Fruit fly (Drosophila melanogaster): ENCODE data around the gene SNF4Agamma.

Gene SNF4Agamma

DNA sequence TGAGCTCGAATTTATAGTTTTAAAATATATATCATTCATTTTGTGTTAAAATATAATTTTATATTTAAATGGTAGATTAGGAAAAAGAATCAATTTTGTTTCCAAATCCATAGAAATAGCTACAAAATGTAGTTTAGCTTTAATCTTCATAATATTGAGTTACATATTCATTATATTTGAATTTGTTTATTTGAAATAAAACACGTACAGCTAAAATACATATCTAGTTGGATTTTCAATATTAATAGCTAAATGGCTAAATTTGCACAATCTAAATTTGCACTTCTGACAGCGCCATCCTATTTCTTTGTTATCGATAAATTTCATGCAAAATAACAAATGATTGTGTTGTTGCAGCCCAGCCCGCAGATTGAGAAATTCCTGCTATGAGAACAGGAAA lies 6.6 kb upstream of the SNF4Agamma start, which contains the start of gene Usp8 (continued):
- peak; percentile 39 for TF ChIP-seq CG10979 (tag; optimal IDR thresholded peaks at IDR 0.05)
- no peak for TF ChIP-seq Bdp1 (GFP tag; optimal IDR thresholded peaks at IDR 0.05)
- TF ChIP-seq CG12391 (tag; optimal IDR thresholded peaks at IDR 0.05) = peak; percentile 76
- peak; percentile 38 for TF ChIP-seq trem (tag; optimal IDR thresholded peaks at IDR 0.05)
- TF ChIP-seq CG6791 (GFP tag; IDR thresholded peaks at IDR 0.05; ENCODE audit: partially characterized antibody) = no peak
- TF ChIP-seq vfl (GFP tag; optimal IDR thresholded peaks at IDR 0.05) = no peak
- peak in 1 of 2 experiments; percentile 74 for TF ChIP-seq crp (GFP tag; optimal IDR thresholded peaks at IDR 0.05)
- no peak for TF ChIP-seq Rx (GFP tag; IDR thresholded peaks at IDR 0.05)
- no peak for TF ChIP-seq CG6813 (GFP tag; optimal IDR thresholded peaks at IDR 0.05)
- peak; percentile 44 for TF ChIP-seq Ssrp (tag; optimal IDR thresholded peaks at IDR 0.05)
- TF ChIP-seq pzg (GFP tag; optimal IDR thresholded peaks at IDR 0.05) = peak; percentile 24
- TF ChIP-seq CG15514 (GFP tag; optimal IDR thresholded peaks at IDR 0.05) = no peak
- TF ChIP-seq nom (GFP tag; optimal IDR thresholded peaks at IDR 0.05) = no peak
- TF ChIP-seq CG13775 (GFP tag; optimal IDR thresholded peaks at IDR 0.05) = peak; percentile 62
- peak; percentile 37 for TF ChIP-seq CG15696 (tag; optimal IDR thresholded peaks at IDR 0.05)
- TF ChIP-seq CG9932 (GFP tag; IDR thresholded peaks at IDR 0.05) = peak; percentile 46; the same call in 1 of the 2 replicates
- no peak for TF ChIP-seq tgo (GFP tag; IDR thresholded peaks at IDR 0.05)
- TF ChIP-seq CG9817 (tag; optimal IDR thresholded peaks at IDR 0.05) = peak; percentile 24
- TF ChIP-seq lilli (GFP tag; optimal IDR thresholded peaks at IDR 0.05) = peak; percentile 18
- TF ChIP-seq CG13424 (tag; optimal IDR thresholded peaks at IDR 0.05) = peak; percentile 62
- no peak for TF ChIP-seq Bgb (GFP tag; IDR thresholded peaks at IDR 0.05; ENCODE audit: partially characterized antibody)
- peak; percentile 95 for TF ChIP-seq Sry-β (GFP tag; optimal IDR thresholded peaks at IDR 0.05)
- TF ChIP-seq CG8924 (tag; optimal IDR thresholded peaks at IDR 0.05) = peak; percentile 70
- TF ChIP-seq Ptx1 (GFP tag; IDR thresholded peaks at IDR 0.05) = peak; percentile 25; the same call in 1 of the 2 replicates
- peak; percentile 50 for TF ChIP-seq CG10267 (tag; optimal IDR thresholded peaks at IDR 0.05)
- TF ChIP-seq CG12104 (GFP tag; optimal IDR thresholded peaks at IDR 0.05) = peak; percentile 25
- TF ChIP-seq CG1603 (tag; optimal IDR thresholded peaks at IDR 0.05) = peak; percentile 44
- TF ChIP-seq CoRest (tag; optimal IDR thresholded peaks at IDR 0.05) = peak; percentile 68
- TF ChIP-seq peb (GFP tag; IDR thresholded peaks at IDR 0.05) = no peak
- TF ChIP-seq zen2 (GFP tag; IDR thresholded peaks at IDR 0.05; ENCODE audit: partially characterized antibody) = no peak
- peak; percentile 54 for TF ChIP-seq Nf-YC (tag; optimal IDR thresholded peaks at IDR 0.05)
- TF ChIP-seq CG30020 (tag; optimal IDR thresholded peaks at IDR 0.05) = peak; percentile 64
- peak; percentile 39 for TF ChIP-seq CG18764 (GFP tag; optimal IDR thresholded peaks at IDR 0.05)
- TF ChIP-seq nmo (GFP tag; optimal IDR thresholded peaks at IDR 0.05) = peak; percentile 65
- TF ChIP-seq CG18619 (GFP tag; optimal IDR thresholded peaks at IDR 0.05) = peak; percentile 8
- TF ChIP-seq grau (tag; optimal IDR thresholded peaks at IDR 0.05) = peak; percentile 55
- no peak for TF ChIP-seq usp (GFP tag; optimal IDR thresholded peaks at IDR 0.05)
- peak; percentile 74 for TF ChIP-seq CG2116 (GFP tag; optimal IDR thresholded peaks at IDR 0.05)
- no peak for TF ChIP-seq gem (tag; optimal IDR thresholded peaks at IDR 0.05)
- peak; percentile 11 for TF ChIP-seq Oli (tag; optimal IDR thresholded peaks at IDR 0.05)
- no peak for TF ChIP-seq al (GFP tag; IDR thresholded peaks at IDR 0.05)
- peak in 1 of 2 experiments; percentile 26 for TF ChIP-seq insv (GFP tag; optimal IDR thresholded peaks at IDR 0.05)
- TF ChIP-seq Dek (tag; optimal IDR thresholded peaks at IDR 0.05) = peak; percentile 45
- peak; percentile 8 for TF ChIP-seq PHDP (tag; optimal IDR thresholded peaks at IDR 0.05)
- peak; percentile 33 for TF ChIP-seq Med (GFP tag)
- peak in 1 of 3 experiments; percentile 63 for TF ChIP-seq lola (GFP tag; optimal IDR thresholded peaks at IDR 0.05)
- TF ChIP-seq ase (GFP tag; IDR thresholded peaks at IDR 0.05) = 0 out of 3 replicates have a peak, but pooled peaks have one; percentile 10
- peak; percentile 15 for TF ChIP-seq CG10654 (GFP tag; optimal IDR thresholded peaks at IDR 0.05)
- TF ChIP-seq CG15479 (GFP tag; optimal IDR thresholded peaks at IDR 0.05) = peak; percentile 71
